Worm (Caenorhabditis elegans): Measurements from ENCODE around the gene C53A3.3.

C53A3.3 gene

DNA sequence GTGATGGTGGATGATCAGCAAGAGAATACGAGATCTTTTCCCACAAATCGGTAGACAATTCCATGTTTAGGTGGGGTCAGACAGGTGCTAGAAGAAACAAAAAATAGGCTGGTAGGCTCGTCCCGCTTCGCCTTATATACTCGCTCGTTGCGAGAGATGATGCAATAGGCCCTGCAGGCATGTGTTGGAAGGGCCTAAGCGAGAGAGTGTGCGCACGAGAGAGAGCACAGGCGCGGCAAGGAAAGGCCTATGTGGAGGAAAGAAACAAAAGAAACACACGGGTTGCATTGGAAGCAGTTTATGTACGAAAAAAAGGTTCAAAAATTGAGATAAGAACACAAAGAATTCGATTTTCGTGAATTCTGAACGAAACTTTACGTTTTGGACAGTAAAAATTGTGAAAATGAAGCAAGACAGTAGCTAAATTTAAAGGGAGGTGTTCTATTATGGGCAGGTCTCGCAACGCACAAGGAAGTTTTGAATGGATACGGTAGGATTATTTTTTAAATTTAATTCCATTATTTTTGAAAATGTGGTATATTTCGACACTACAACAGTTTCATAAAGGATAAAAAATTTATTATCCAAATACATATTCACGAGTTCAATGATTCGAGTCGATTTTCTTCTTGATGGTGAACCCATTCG lies 24.5 kb downstream of the C53A3.3 start, which contains the start of gene F44E7.5 (continued):
- TF ChIP-seq unc-62 (GFP tag; optimal IDR thresholded peaks at IDR 0.05): no peak
- no peak for TF ChIP-seq dsc-1 (tag; optimal IDR thresholded peaks at IDR 0.05)
- peak; percentile 2 for TF ChIP-seq swsn-7 (tag; optimal IDR thresholded peaks at IDR 0.05)
- TF ChIP-seq hpl-2 (GFP tag; optimal IDR thresholded peaks at IDR 0.05): no peak
- TF ChIP-seq ces-1 (GFP tag; optimal IDR thresholded peaks at IDR 0.05): no peak
- TF ChIP-seq xbp-1 (tag; optimal IDR thresholded peaks at IDR 0.05): peak; percentile 8
- TF ChIP-seq nhr-76 (tag; optimal IDR thresholded peaks at IDR 0.05): no peak
- 0 out of 2 replicates have a peak, but pooled peaks have one; percentile 12 for TF ChIP-seq grh-1 (GFP tag; IDR thresholded peaks at IDR 0.05)
- TF ChIP-seq fkh-8 (tag; optimal IDR thresholded peaks at IDR 0.05): no peak
- TF ChIP-seq nhr-77 (tag; optimal IDR thresholded peaks at IDR 0.05): no peak
- TF ChIP-seq snu-23 (GFP tag; optimal IDR thresholded peaks at IDR 0.05): peak; percentile 72
- peak; percentile 23 for TF ChIP-seq ztf-4 (tag; optimal IDR thresholded peaks at IDR 0.05)
- TF ChIP-seq lin-14 (GFP tag; optimal IDR thresholded peaks at IDR 0.05): peak; percentile 92
- no peak for TF ChIP-seq ceh-63 (GFP tag; optimal IDR thresholded peaks at IDR 0.05)
- no peak for TF ChIP-seq fos-1 (tag; optimal IDR thresholded peaks at IDR 0.05)
- TF ChIP-seq F16B12.6 (tag; optimal IDR thresholded peaks at IDR 0.05): no peak
- peak in 1 of 2 experiments; percentile 20 for TF ChIP-seq mdl-1 (tag; optimal IDR thresholded peaks at IDR 0.05)
- no peak for TF ChIP-seq egl-27 (tag; optimal IDR thresholded peaks at IDR 0.05)
- 0 out of 2 replicates have a peak, but pooled peaks have one; percentile 4 for TF ChIP-seq unc-98 (GFP tag; IDR thresholded peaks at IDR 0.05)
- no peak for TF ChIP-seq C04F5.9 (tag; optimal IDR thresholded peaks at IDR 0.05)
- no peak for TF ChIP-seq tlp-1 (tag; optimal IDR thresholded peaks at IDR 0.05)
- TF ChIP-seq mab-9 (GFP tag; IDR thresholded peaks at IDR 0.05): no peak
- peak; percentile 72 for TF ChIP-seq mep-1 (tag; optimal IDR thresholded peaks at IDR 0.05)
- TF ChIP-seq lin-39 (tag; optimal IDR thresholded peaks at IDR 0.05): no peak
- no peak for TF ChIP-seq ama-1 (optimal IDR thresholded peaks at IDR 0.05)
- TF ChIP-seq vab-15 (tag; optimal IDR thresholded peaks at IDR 0.05): no peak
- peak; percentile 80 for TF ChIP-seq elt-2 (tag; optimal IDR thresholded peaks at IDR 0.05)
- TF ChIP-seq C16A3.4 (tag; optimal IDR thresholded peaks at IDR 0.05): peak; percentile 53
- TF ChIP-seq aly-2 (tag; optimal IDR thresholded peaks at IDR 0.05): no peak
- TF ChIP-seq nhr-85 (tag): peak; percentile 81
- TF ChIP-seq elt-3 (tag; optimal IDR thresholded peaks at IDR 0.05): peak in 3 of 6 experiments; percentile 11 to 74 (median 51)
- TF ChIP-seq nhr-237 (tag; optimal IDR thresholded peaks at IDR 0.05): no peak
- no peak for TF ChIP-seq ceh-88 (GFP tag; IDR thresholded peaks at IDR 0.05)
- TF ChIP-seq lin-15B (tag; optimal IDR thresholded peaks at IDR 0.05): no peak
- TF ChIP-seq nhr-47 (tag; optimal IDR thresholded peaks at IDR 0.05): peak; percentile 58
- TF ChIP-seq rnt-1 (tag; optimal IDR thresholded peaks at IDR 0.05): peak; percentile 59
- no peak for TF ChIP-seq zip-4 (GFP tag; optimal IDR thresholded peaks at IDR 0.05)
- TF ChIP-seq unc-130 (tag; optimal IDR thresholded peaks at IDR 0.05): no peak
- no peak for TF ChIP-seq ets-5 (GFP tag; IDR thresholded peaks at IDR 0.05)
- TF ChIP-seq zag-1 (tag; optimal IDR thresholded peaks at IDR 0.05): no peak
- TF ChIP-seq nhr-12 (tag; optimal IDR thresholded peaks at IDR 0.05): no peak
- TF ChIP-seq fkh-4 (tag; optimal IDR thresholded peaks at IDR 0.05; ENCODE audit: borderline replicate concordance): no peak
- TF ChIP-seq efl-1 (optimal IDR thresholded peaks at IDR 0.05): peak; percentile 34 to 61
- TF ChIP-seq efl-1 (GFP tag; optimal IDR thresholded peaks at IDR 0.05 in 1 of 2): peak; percentile 23 to 87
- TF ChIP-seq hlh-4 (tag; optimal IDR thresholded peaks at IDR 0.05): no peak
- TF ChIP-seq nhr-20 (tag; optimal IDR thresholded peaks at IDR 0.05): peak; percentile 66
- TF ChIP-seq fkh-10 (GFP tag; optimal IDR thresholded peaks at IDR 0.05): no peak
- TF ChIP-seq blmp-1 (tag; optimal IDR thresholded peaks at IDR 0.05): peak; percentile 28
- no peak for TF ChIP-seq Y116A8C.19 (tag; optimal IDR thresholded peaks at IDR 0.05; ENCODE audit: borderline replicate concordance)
- TF ChIP-seq tbx-2 (tag; optimal IDR thresholded peaks at IDR 0.05): peak; percentile 34
- TF ChIP-seq dpl-1 (GFP tag; optimal IDR thresholded peaks at IDR 0.05): peak; percentile 16 to 26 (median 25)
- no peak for TF ChIP-seq isw-1 (GFP tag; IDR thresholded peaks at IDR 0.05)
- no peak for TF ChIP-seq lir-3 (tag; optimal IDR thresholded peaks at IDR 0.05; ENCODE audit: poor library complexity)
